Worm (Caenorhabditis elegans): ENCODE results near the gene pfas-1.
A peak's percentile ranks its signal among the peaks of the same experiment; 100 is the strongest.

Gene pfas-1

ce11 chrIII:4634947-4635346 lies 8.2 kb downstream of the pfas-1 start, which contains the start of gene clec-153:
Gene clec-153 (plus strand): TSS chrIII:4635247.
- TF ChIP-seq nfya-1 (tag; optimal IDR thresholded peaks at IDR 0.05; ENCODE audit: borderline replicate concordance, insufficient read depth): no peak
- TF ChIP-seq ztf-3 (GFP tag; optimal IDR thresholded peaks at IDR 0.05): no peak

DNA sequence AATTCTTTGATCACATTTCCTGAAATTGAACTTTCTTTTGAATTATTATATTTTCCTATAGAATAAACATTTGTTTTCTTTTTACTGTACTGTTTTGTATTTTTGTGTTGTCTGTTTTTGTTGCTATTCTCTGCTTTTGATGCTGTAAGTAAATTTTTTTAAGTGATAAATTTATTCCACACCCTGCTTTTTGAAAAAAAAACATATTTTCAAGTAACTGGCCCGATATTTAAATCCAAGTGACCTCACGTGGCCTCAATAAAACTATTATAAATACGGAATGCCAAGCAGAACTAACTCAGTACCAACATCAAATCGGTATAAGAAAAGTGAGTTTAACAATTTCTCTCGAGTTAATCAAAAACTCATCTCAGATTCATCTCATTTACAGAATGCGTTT lies 14.9 kb downstream of the pfas-1 start, which contains the start of gene clec-151:
Gene clec-151 (plus strand): TSS at position 301 of the 400 bp plus-strand sequence.
- TF ChIP-seq nfyb-1 (GFP tag; IDR thresholded peaks at IDR 0.05): no peak
- TF ChIP-seq sea-2 (GFP tag; IDR thresholded peaks at IDR 0.05): no peak
- no peak for TF ChIP-seq F52B5.7 (tag; optimal IDR thresholded peaks at IDR 0.05)
- TF ChIP-seq K11D2.4 (GFP tag; IDR thresholded peaks at IDR 0.05): no peak
- no peak for TF ChIP-seq lsl-1 (GFP tag; optimal IDR thresholded peaks at IDR 0.05)
- TF ChIP-seq him-1 (tag; optimal IDR thresholded peaks at IDR 0.05): no peak
- no peak for TF ChIP-seq ceh-79 (tag; optimal IDR thresholded peaks at IDR 0.05)
- no peak for TF ChIP-seq F33H1.4 (GFP tag; IDR thresholded peaks at IDR 0.05)
- TF ChIP-seq ceh-91 (GFP tag; IDR thresholded peaks at IDR 0.05): no peak
- TF ChIP-seq attf-6 (GFP tag; IDR thresholded peaks at IDR 0.05): no peak
- TF ChIP-seq lin-26 (GFP tag; IDR thresholded peaks at IDR 0.05): no peak
- TF ChIP-seq ekl-4 (GFP tag; IDR thresholded peaks at IDR 0.05): no peak
- no peak for TF ChIP-seq atf-7 (tag; optimal IDR thresholded peaks at IDR 0.05)
- TF ChIP-seq somi-1 (GFP tag; optimal IDR thresholded peaks at IDR 0.05): no peak
- TF ChIP-seq mcd-1 (GFP tag; IDR thresholded peaks at IDR 0.05): no peak
- no peak for TF ChIP-seq zim-3 (tag; optimal IDR thresholded peaks at IDR 0.05)
- no peak for TF ChIP-seq cebp-1 (GFP tag; IDR thresholded peaks at IDR 0.05)
- no peak for TF ChIP-seq cebp-1 (tag; optimal IDR thresholded peaks at IDR 0.05)

DNA sequence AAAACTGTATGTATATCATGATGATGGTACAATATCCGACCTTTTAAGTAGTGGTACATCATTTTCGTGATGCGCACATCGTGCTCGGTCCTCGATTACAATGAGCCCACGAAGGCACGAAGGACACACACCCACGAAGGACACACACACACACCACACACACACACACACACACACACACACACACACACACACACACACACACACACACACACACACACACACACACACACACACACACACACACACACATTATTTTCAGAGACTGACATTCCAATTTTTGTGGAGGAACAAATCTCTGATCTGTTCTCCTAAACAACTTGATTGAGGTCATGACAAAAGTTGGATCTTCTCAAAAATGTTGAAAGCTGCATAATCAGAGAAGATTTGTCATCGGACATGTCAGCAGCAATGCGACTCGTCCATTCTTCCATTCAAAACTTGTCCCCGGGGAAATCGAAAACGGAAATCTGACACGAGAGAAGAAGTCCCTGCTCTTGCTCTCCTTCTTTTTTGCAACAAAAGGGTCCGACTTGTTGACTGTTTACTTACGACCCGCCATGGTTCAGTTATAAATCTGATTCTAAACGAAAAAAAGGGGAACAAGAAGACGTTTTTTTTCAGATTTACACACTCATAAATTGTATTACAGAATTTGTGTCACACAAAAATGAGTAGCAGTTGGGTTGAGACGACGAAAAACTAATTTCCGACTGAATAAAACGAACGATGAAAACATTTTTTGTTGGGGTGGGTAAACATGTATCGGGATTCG lies 16.8 kb downstream of the pfas-1 start:
- TF ChIP-seq ztf-3 (GFP tag; optimal IDR thresholded peaks at IDR 0.05): peak; percentile 50
- TF ChIP-seq hsf-1 (GFP tag; IDR thresholded peaks at IDR 0.05): no peak
- peak; percentile 25 for TF ChIP-seq F57A8.1 (GFP tag; optimal IDR thresholded peaks at IDR 0.05)
- peak; percentile 76 for TF ChIP-seq lir-1 (GFP tag; conservative IDR thresholded peaks at IDR 0.05)
- TF ChIP-seq Y53G8AR.9 (GFP tag; conservative IDR thresholded peaks at IDR 0.05): no peak
- peak; percentile 82 for TF ChIP-seq egrh-3 (GFP tag; IDR thresholded peaks at IDR 0.05)
- TF ChIP-seq lsl-1 (GFP tag; optimal IDR thresholded peaks at IDR 0.05): peak; percentile 29
- TF ChIP-seq hmg-1.2 (GFP tag; IDR thresholded peaks at IDR 0.05): 0 out of 2 replicates have a peak, but pooled peaks have one; percentile 3
- TF ChIP-seq dox-1 (GFP tag; IDR thresholded peaks at IDR 0.05): peak; percentile 49; the same call in 1 of the 2 replicates
- TF ChIP-seq ceh-79 (tag; optimal IDR thresholded peaks at IDR 0.05): no peak
- TF ChIP-seq chd-7 (tag; optimal IDR thresholded peaks at IDR 0.05): peak; percentile 38
- TF ChIP-seq ztf-18 (tag; optimal IDR thresholded peaks at IDR 0.05): peak; percentile 2

ce11 chrIII:4622375-4623130 lies 20.6 kb downstream of the pfas-1 start, which contains the start of gene lron-5:
Gene lron-5 (plus strand): TSS chrIII:4623029.
- TF ChIP-seq F23B12.7 (tag; optimal IDR thresholded peaks at IDR 0.05; ENCODE audit: insufficient read depth): no peak
- no peak for TF ChIP-seq zim-3 (tag; optimal IDR thresholded peaks at IDR 0.05)
- TF ChIP-seq zfh-2 (GFP tag; conservative IDR thresholded peaks at IDR 0.05): no peak
- no peak for TF ChIP-seq tlf-1 (GFP tag; optimal IDR thresholded peaks at IDR 0.05)
- TF ChIP-seq repo-1 (tag; optimal IDR thresholded peaks at IDR 0.05): no peak
- no peak for TF ChIP-seq Y67H2A.10 (GFP tag; conservative IDR thresholded peaks at IDR 0.05)
- no peak for TF ChIP-seq hsf-1 (GFP tag; IDR thresholded peaks at IDR 0.05)
- TF ChIP-seq ztf-18 (tag; optimal IDR thresholded peaks at IDR 0.05): no peak
- no peak for TF ChIP-seq Y95B8A.8 (GFP tag; IDR thresholded peaks at IDR 0.05)
- TF ChIP-seq B0035.1 (tag; optimal IDR thresholded peaks at IDR 0.05): no peak
